Fruit fly (Drosophila melanogaster): ENCODE results near the gene Grip71.
A peak's percentile ranks its signal among the peaks of the same experiment; 100 is the strongest.

The Grip71 gene

dm6 chr2L:18693877-18694723 is 14.5 kb upstream of the Grip71 start (continued):
- no peak for TF ChIP-seq CG7928 (GFP tag; optimal IDR thresholded peaks at IDR 0.05)
- no peak for TF ChIP-seq CG17568 (GFP tag; optimal IDR thresholded peaks at IDR 0.05)
- peak in 1 of 3 experiments; percentile 23 for TF ChIP-seq lola (GFP tag; optimal IDR thresholded peaks at IDR 0.05)
- TF ChIP-seq dysf (GFP tag; IDR thresholded peaks at IDR 0.05) = peak; percentile 58; the same call in 2 of the 3 replicates
- no peak for TF ChIP-seq twi (tag; optimal IDR thresholded peaks at IDR 0.05)
- peak; percentile 18 for TF ChIP-seq CG4282 (GFP tag; optimal IDR thresholded peaks at IDR 0.05)
- peak; percentile 68 for TF ChIP-seq CG17328 (GFP tag; IDR thresholded peaks at IDR 0.05)
- TF ChIP-seq Chrac-16 (GFP tag; optimal IDR thresholded peaks at IDR 0.05) = peak; percentile 67
- peak; percentile 86 for TF ChIP-seq CG14441 (GFP tag; IDR thresholded peaks at IDR 0.05)
- peak; percentile 48 for TF ChIP-seq CG9876 (GFP tag; optimal IDR thresholded peaks at IDR 0.05)
- TF ChIP-seq NC2β (GFP tag; optimal IDR thresholded peaks at IDR 0.05) = peak; percentile 49
- TF ChIP-seq ranshi (GFP tag; IDR thresholded peaks at IDR 0.05) = peak; percentile 73
- TF ChIP-seq CG15601 (tag; optimal IDR thresholded peaks at IDR 0.05) = no peak
- TF ChIP-seq Side (GFP tag; optimal IDR thresholded peaks at IDR 0.05) = peak; percentile 60
- no peak for TF ChIP-seq CG17912 (GFP tag; optimal IDR thresholded peaks at IDR 0.05)
- peak; percentile 41; the same call in 1 of the 2 replicates for TF ChIP-seq CG6272 (GFP tag; IDR thresholded peaks at IDR 0.05)
- peak; percentile 20 for TF ChIP-seq B-H1 (GFP tag; IDR thresholded peaks at IDR 0.05)
- TF ChIP-seq Ptx1 (GFP tag; IDR thresholded peaks at IDR 0.05) = peak; percentile 63
- peak; percentile 36 for TF ChIP-seq oc (tag; optimal IDR thresholded peaks at IDR 0.05)
- TF ChIP-seq fd3F (GFP tag; optimal IDR thresholded peaks at IDR 0.05) = no peak
- no peak for TF ChIP-seq dmrt11E (tag; optimal IDR thresholded peaks at IDR 0.05)
- peak; percentile 5 for TF ChIP-seq jing (GFP tag; optimal IDR thresholded peaks at IDR 0.05)
- peak; percentile 19 for TF ChIP-seq CG11398 (GFP tag; optimal IDR thresholded peaks at IDR 0.05)
- TF ChIP-seq Jarid2 (GFP tag; optimal IDR thresholded peaks at IDR 0.05) = no peak
- TF ChIP-seq CG8089 (GFP tag; optimal IDR thresholded peaks at IDR 0.05) = peak; percentile 35
- peak; percentile 69 for TF ChIP-seq CG6689 (GFP tag; IDR thresholded peaks at IDR 0.05)
- TF ChIP-seq CG34224 (GFP tag; IDR thresholded peaks at IDR 0.05; ENCODE audit: partially characterized antibody) = no peak; the same call in 2 of the 3 replicates
- peak; percentile 3 for TF ChIP-seq disco-r (GFP tag; optimal IDR thresholded peaks at IDR 0.05)
- TF ChIP-seq CG13624 (GFP tag; optimal IDR thresholded peaks at IDR 0.05) = peak; percentile 90
- TF ChIP-seq Max (GFP tag; optimal IDR thresholded peaks at IDR 0.05) = peak; percentile 18
- peak; percentile 5 for TF ChIP-seq CG10267 (tag; optimal IDR thresholded peaks at IDR 0.05)
- TF ChIP-seq pum (GFP tag; optimal IDR thresholded peaks at IDR 0.05) = peak; percentile 27
- no peak for TF ChIP-seq yki (optimal IDR thresholded peaks at IDR 0.05)
- TF ChIP-seq cato (GFP tag; optimal IDR thresholded peaks at IDR 0.05; ENCODE audit: borderline replicate concordance) = peak; percentile 2
- no peak for TF ChIP-seq ATbp (GFP tag; optimal IDR thresholded peaks at IDR 0.05)
- TF ChIP-seq Hand (GFP tag; optimal IDR thresholded peaks at IDR 0.05) = peak; percentile 10
- peak; percentile 66; the same call in 3 of the 4 replicates for TF ChIP-seq Gug (GFP tag; IDR thresholded peaks at IDR 0.05)
- peak; percentile 62; the same call in 1 of the 2 replicates for TF ChIP-seq CG31441 (GFP tag; IDR thresholded peaks at IDR 0.05)
- peak; percentile 67 for TF ChIP-seq jumu (GFP tag; optimal IDR thresholded peaks at IDR 0.05)
- TF ChIP-seq odd (GFP tag; optimal IDR thresholded peaks at IDR 0.05) = peak; percentile 45
- no peak for TF ChIP-seq CG15479 (GFP tag; optimal IDR thresholded peaks at IDR 0.05)
- TF ChIP-seq Rfx (GFP tag; IDR thresholded peaks at IDR 0.05) = peak; percentile 80
- no peak for TF ChIP-seq Dip2 (GFP tag; IDR thresholded peaks at IDR 0.05)
- TF ChIP-seq CG9797 (GFP tag; optimal IDR thresholded peaks at IDR 0.05) = no peak
- TF ChIP-seq CG12744 (GFP tag; optimal IDR thresholded peaks at IDR 0.05) = peak; percentile 42
- TF ChIP-seq Hmr (GFP tag; optimal IDR thresholded peaks at IDR 0.05) = peak; percentile 63
- TF ChIP-seq CG8478 (optimal IDR thresholded peaks at IDR 0.05) = no peak
- TF ChIP-seq Dip3 (GFP tag; optimal IDR thresholded peaks at IDR 0.05) = peak; percentile 61
- TF ChIP-seq sug (tag; optimal IDR thresholded peaks at IDR 0.05) = peak; percentile 100
